Fruit fly (Drosophila melanogaster) whole organism, embryonic: ENCODE data around the gene Dph3.

Source experiments
- CG10462 ChIP-seq: fragments of 200-800 bp; sonication (Bioruptor generic); optimal IDR thresholded peaks from 2 replicates; lab custom pipeline; 2016; ENCODE audit warnings: missing biosample characterization, missing genetic modification characterization
- CG11504 ChIP-seq: fragments of 200-800 bp; sonication (Bioruptor generic); optimal IDR thresholded peaks from 3 replicates; lab custom pipeline; 2019; ENCODE audit warnings: missing biosample characterization, mild to moderate bottlenecking, missing genetic modification characterization, moderate library complexity
- CG12391 ChIP-seq: fragments of 200-800 bp; sonication (Bioruptor generic); optimal IDR thresholded peaks from 3 replicates; lab custom pipeline; 2018; ENCODE audit warnings: missing biosample characterization, mild to moderate bottlenecking, missing genetic modification characterization, moderate library complexity
- CG15073 ChIP-seq: fragments of 200-800 bp; sonication (Bioruptor generic); optimal IDR thresholded peaks from 2 replicates; lab custom pipeline; 2016; ENCODE audit warnings: missing biosample characterization, missing genetic modification characterization
- CG15601 ChIP-seq: fragments of 200-800 bp; sonication (Bioruptor generic); optimal IDR thresholded peaks from 3 replicates; lab custom pipeline; 2019; ENCODE audit warnings: missing biosample characterization, mild to moderate bottlenecking, missing genetic modification characterization, moderate library complexity
- CG18764 ChIP-seq: fragments of 200-800 bp; sonication (Bioruptor generic); optimal IDR thresholded peaks from 3 replicates; lab custom pipeline; 2016; ENCODE audit warnings: missing biosample characterization, missing genetic modification characterization
- CG2889 ChIP-seq: fragments of 200-800 bp; sonication (Bioruptor generic); IDR thresholded peaks from 3 replicates; pipeline ENCODE4 v1.3.6; 2022; ENCODE audit warnings: missing biosample characterization, missing genetic modification characterization
- CG3838 ChIP-seq: fragments of 200-800 bp; sonication (Bioruptor generic); optimal IDR thresholded peaks from 3 replicates; lab custom pipeline; 2016; ENCODE audit warnings: missing biosample characterization, missing genetic modification characterization
- CG42726 ChIP-seq: fragments of 200-800 bp; sonication (Bioruptor generic); IDR thresholded peaks from 2 replicates; pipeline ENCODE4 v1.3.6; 2022; ENCODE audit warnings: missing biosample characterization, missing genetic modification characterization; ENCODE audit not compliant: partially characterized antibody
- CG6689 ChIP-seq: fragments of 200-800 bp; sonication (Bioruptor generic); IDR thresholded peaks from 2 replicates; pipeline ENCODE4 v1.3.6; 2022; ENCODE audit warnings: missing biosample characterization, missing genetic modification characterization
- CG6791 ChIP-seq: fragments of 200-800 bp; sonication (Bioruptor generic); IDR thresholded peaks from 3 replicates; pipeline ENCODE4 v1.3.6; 2022; ENCODE audit warnings: missing biosample characterization, missing genetic modification characterization; ENCODE audit not compliant: partially characterized antibody
- CG7357 ChIP-seq: fragments of 200-800 bp; sonication (Bioruptor generic); IDR thresholded peaks from 3 replicates; pipeline ENCODE4 v1.3.6; 2022; ENCODE audit warnings: missing biosample characterization, missing genetic modification characterization
- CG7556 ChIP-seq: fragments of 200-800 bp; sonication (Bioruptor generic); optimal IDR thresholded peaks from 2 replicates; lab custom pipeline; 2017; ENCODE audit warnings: missing biosample characterization, mild to moderate bottlenecking, missing genetic modification characterization
- CG9609 ChIP-seq: fragments of 200-800 bp; sonication (Bioruptor generic); optimal IDR thresholded peaks from 3 replicates; lab custom pipeline; 2016; ENCODE audit warnings: missing biosample characterization, missing genetic modification characterization
- Dad ChIP-seq: fragments of 200-800 bp; sonication (Bioruptor generic); optimal IDR thresholded peaks from 3 replicates; lab custom pipeline; 2016; ENCODE audit warnings: missing biosample characterization, missing genetic modification characterization
- Eip74EF ChIP-seq, 2 experiments: fragments of 200-800 bp in 1 of 2; fragments of >200 bp in 1 of 2; sonication (Bioruptor generic) in 1 of 2; optimal IDR thresholded peaks; 2 replicates each; lab custom pipeline; 2017 to 2019; ENCODE audit warnings: missing biosample characterization in 2 of 2, missing genetic modification characterization in 2 of 2, mild to moderate bottlenecking in 1 of 2, moderate library complexity in 1 of 2
- Elba2 ChIP-seq: fragments of 200-800 bp; sonication (Bioruptor generic); optimal IDR thresholded peaks from 3 replicates; lab custom pipeline; 2016; ENCODE audit warnings: missing biosample characterization, missing genetic modification characterization
- Fer1 ChIP-seq: fragments of 200-800 bp; sonication (Bioruptor generic); optimal IDR thresholded peaks from 2 replicates; lab custom pipeline; 2017; ENCODE audit warnings: missing biosample characterization, mild to moderate bottlenecking, missing genetic modification characterization
- HHEX ChIP-seq: fragments of 200-800 bp; sonication (Bioruptor generic); optimal IDR thresholded peaks from 3 replicates; lab custom pipeline; 2017; ENCODE audit warnings: missing biosample characterization, mild to moderate bottlenecking, missing genetic modification characterization, missing genetic modification reagents
- Hr3 ChIP-seq: fragments of 200-800 bp; sonication (Bioruptor generic); optimal IDR thresholded peaks from 3 replicates; lab custom pipeline; 2016; ENCODE audit warnings: missing biosample characterization, missing genetic modification characterization
- Hr39 ChIP-seq: fragments of >200 bp; optimal IDR thresholded peaks from 2 replicates; lab custom pipeline; 2017
- Hr78 ChIP-seq, 2 experiments: fragments of 200-800 bp in 1 of 2; fragments of >200 bp in 1 of 2; sonication (Bioruptor generic) in 1 of 2; optimal IDR thresholded peaks; 2 replicates each; lab custom pipeline; 2017 to 2019; ENCODE audit warnings: missing biosample characterization in 2 of 2, missing genetic modification characterization in 2 of 2, mild to moderate bottlenecking in 1 of 2, moderate library complexity in 1 of 2
- MESR4 ChIP-seq: fragments of 200-800 bp; sonication (Bioruptor generic); optimal IDR thresholded peaks from 2 replicates; lab custom pipeline; 2018; ENCODE audit warnings: missing biosample characterization, mild to moderate bottlenecking, missing genetic modification characterization, moderate library complexity
- Oli ChIP-seq: fragments of 200-800 bp; sonication (Bioruptor generic); optimal IDR thresholded peaks from 2 replicates; lab custom pipeline; 2018; ENCODE audit warnings: missing biosample characterization, mild to moderate bottlenecking, missing genetic modification characterization, moderate library complexity
- Pdp1 ChIP-seq, 2 experiments: fragments of 200-800 bp; sonication (Bioruptor generic); optimal IDR thresholded peaks; 3 replicates each; lab custom pipeline; 2016; ENCODE audit warnings: missing biosample characterization in 2 of 2, missing genetic modification characterization in 2 of 2, mild to moderate bottlenecking in 1 of 2, moderate library complexity in 1 of 2
- Ptx1 ChIP-seq: fragments of 200-800 bp; sonication (Bioruptor generic); IDR thresholded peaks from 2 replicates; pipeline ENCODE4 v1.3.6; 2022; ENCODE audit warnings: missing biosample characterization, missing genetic modification characterization
- TFAM ChIP-seq: fragments of 200-800 bp; sonication (Bioruptor generic); optimal IDR thresholded peaks from 2 replicates; lab custom pipeline; 2017; ENCODE audit warnings: missing biosample characterization, missing genetic modification characterization, inconsistent platforms
- ac ChIP-seq: fragments of 200-800 bp; sonication (Bioruptor generic); optimal IDR thresholded peaks from 3 replicates; lab custom pipeline; 2017; ENCODE audit warnings: missing biosample characterization, mild to moderate bottlenecking, missing genetic modification characterization
- aop ChIP-seq: fragments of 200-800 bp; sonication (Bioruptor generic); IDR thresholded peaks from 2 replicates; pipeline ENCODE4 v1.3.6; 2022; ENCODE audit warnings: missing biosample characterization, missing genetic modification characterization
- chn ChIP-seq: fragments of 200-800 bp; sonication (Bioruptor generic); optimal IDR thresholded peaks from 2 replicates; lab custom pipeline; 2016; ENCODE audit warnings: missing biosample characterization, missing genetic modification characterization
- crol ChIP-seq: fragments of 200-800 bp; sonication (Bioruptor generic); IDR thresholded peaks from 2 replicates; pipeline ENCODE4 v1.3.6; 2022; ENCODE audit warnings: missing biosample characterization, missing genetic modification characterization
- gcm2 ChIP-seq: fragments of 200-800 bp; sonication (Bioruptor generic); optimal IDR thresholded peaks from 2 replicates; lab custom pipeline; 2016; ENCODE audit warnings: missing biosample characterization, missing genetic modification characterization
- jumu ChIP-seq: fragments of 200-800 bp; sonication (Bioruptor generic); optimal IDR thresholded peaks from 3 replicates; lab custom pipeline; 2016; ENCODE audit warnings: missing biosample characterization, missing genetic modification characterization
- ken ChIP-seq: fragments of 200-800 bp; sonication (Bioruptor generic); IDR thresholded peaks from 3 replicates; pipeline ENCODE4 v1.3.6; 2022; ENCODE audit warnings: missing biosample characterization, missing genetic modification characterization
- lab ChIP-seq: fragments of 200-800 bp; sonication (Bioruptor generic); optimal IDR thresholded peaks from 3 replicates; lab custom pipeline; 2017; ENCODE audit warnings: missing biosample characterization, missing genetic modification characterization, mild to moderate bottlenecking, moderate library complexity, missing genetic modification reagents
- lmd ChIP-seq: fragments of 200-800 bp; sonication (Bioruptor generic); IDR thresholded peaks from 2 replicates; pipeline ENCODE4 v1.3.6; 2022; ENCODE audit warnings: missing biosample characterization, missing genetic modification characterization
- mld ChIP-seq: fragments of 200-800 bp; sonication (Bioruptor generic); IDR thresholded peaks from 3 replicates; pipeline ENCODE4 v1.3.6; 2022; ENCODE audit warnings: missing biosample characterization, missing genetic modification characterization; ENCODE audit not compliant: partially characterized antibody
- otp ChIP-seq: fragments of 200-800 bp; sonication (Bioruptor generic); IDR thresholded peaks from 3 replicates; pipeline ENCODE4, ENCODE4 v1.3.6; 2022; ENCODE audit warnings: missing biosample characterization, missing genetic modification characterization
- prd ChIP-seq, 3 experiments: fragments of >200 bp in 2 of 3; fragments of 200-800 bp in 1 of 3; sonication (Bioruptor generic) in 1 of 3; optimal IDR thresholded peaks in 2 of 3; IDR thresholded peaks in 1 of 3; 2 replicates in 2 of 3; 3 replicates in 1 of 3; pipeline versions ENCODE4 v1.3.6 to Lab custom; 2017 to 2022; ENCODE audit warnings: missing biosample characterization in 1 of 3, missing genetic modification characterization in 1 of 3
- pros ChIP-seq: fragments of 200-800 bp; sonication (Bioruptor generic); optimal IDR thresholded peaks from 3 replicates; lab custom pipeline; 2019; ENCODE audit warnings: missing biosample characterization, mild to moderate bottlenecking, missing genetic modification characterization, moderate library complexity
- sens ChIP-seq: fragments of 200-800 bp; sonication (Bioruptor generic); peaks from one replicate; lab custom pipeline; 2016; ENCODE audit warnings: missing biosample characterization, missing genetic modification characterization
- seq ChIP-seq: fragments of 200-800 bp; sonication (Bioruptor generic); IDR thresholded peaks from 2 replicates; pipeline ENCODE4 v1.3.6; 2022; ENCODE audit warnings: missing biosample characterization, missing genetic modification characterization
- sob ChIP-seq: fragments of 200-800 bp; sonication (Bioruptor generic); IDR thresholded peaks from 2 replicates; pipeline ENCODE4 v1.3.6; 2022; ENCODE audit warnings: missing biosample characterization, missing genetic modification characterization
- sug ChIP-seq: fragments of 200-800 bp; optimal IDR thresholded peaks from 2 replicates; lab custom pipeline; 2019; ENCODE audit warnings: missing biosample characterization, mild to moderate bottlenecking, missing genetic modification characterization, moderate library complexity
- ttk ChIP-seq: fragments of 200-800 bp; sonication (Bioruptor generic); IDR thresholded peaks from 2 replicates; pipeline ENCODE4 v2.1.2; 2022; ENCODE audit warnings: missing biosample characterization, missing genetic modification characterization
- vfl ChIP-seq: fragments of 200-800 bp; sonication (Bioruptor generic); optimal IDR thresholded peaks from 2 replicates; lab custom pipeline; 2016; ENCODE audit warnings: missing biosample characterization, missing genetic modification characterization
- wdn ChIP-seq: fragments of 200-800 bp; sonication (Bioruptor generic); IDR thresholded peaks from 2 replicates; pipeline ENCODE4 v1.3.6; 2022; ENCODE audit warnings: missing biosample characterization, missing genetic modification characterization
- zen ChIP-seq: fragments of 200-800 bp; sonication (Bioruptor generic); optimal IDR thresholded peaks from 3 replicates; lab custom pipeline; 2018; ENCODE audit warnings: missing biosample characterization, mild to moderate bottlenecking, missing genetic modification characterization, moderate library complexity

The Dph3 gene

DNA sequence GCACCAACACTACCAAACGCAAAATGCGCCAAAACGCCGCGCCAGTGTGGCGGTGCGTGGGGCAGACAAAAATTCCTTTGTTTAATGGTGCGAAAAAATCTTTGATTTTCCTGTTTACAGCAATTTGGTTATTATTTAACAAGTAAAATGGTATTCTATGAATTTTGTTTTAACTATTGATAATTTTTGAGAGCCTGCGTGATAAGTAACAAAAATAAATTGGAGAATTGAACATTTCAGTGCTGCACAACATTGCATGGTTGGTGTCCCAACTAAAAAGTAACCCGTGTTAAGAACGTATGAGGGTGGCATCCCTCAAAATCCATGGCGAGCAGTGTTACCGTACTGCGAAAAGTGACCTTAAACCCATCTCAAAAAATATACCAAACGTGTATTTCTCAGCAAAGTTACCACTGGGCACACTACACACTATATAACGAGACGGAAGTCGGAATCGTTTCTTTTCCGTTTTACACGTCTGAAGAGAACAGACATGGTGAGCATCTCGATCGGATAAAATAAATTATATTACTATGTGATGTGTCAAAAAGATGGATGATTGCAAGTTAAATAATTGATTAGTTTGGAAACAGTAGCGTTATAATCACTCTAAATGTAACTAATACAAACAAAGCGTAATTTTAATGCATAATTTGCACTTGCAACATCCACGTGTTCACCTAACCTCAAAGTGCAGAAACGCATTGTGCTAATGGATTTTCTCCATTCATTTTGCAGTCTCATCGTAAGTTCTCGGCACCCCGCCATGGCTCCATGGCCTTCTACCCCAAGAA is 10.1 kb upstream of the Dph3 start, which contains the start of the genes CG6693 and RpL3 (continued):
- TF ChIP-seq pros (GFP tag; lab: Kevin White, UChicago) (peak; percentile 53), HHEX (GFP tag; lab: Kevin White, UChicago) (peak; percentile 87), Oli (peak; percentile 67), Eip74EF (GFP tag; optimal IDR thresholded peaks at IDR 0.05; lab: Kevin White, UChicago) (peak in 1 of 2 experiments; percentile 83), Pdp1 (GFP tag; optimal IDR thresholded peaks at IDR 0.05; lab: Kevin White, UChicago) (peak; percentile 50 to 82), CG10462 (GFP tag; lab: Kevin White, UChicago) (no peak), wdn (GFP tag; lab: Robert Waterston, UW) (peak; percentile 52; the same call in 1 of the 2 replicates), lmd (GFP tag; lab: Robert Waterston, UW) (no peak; the same call in 1 of the 2 replicates), Hr3 (GFP tag; lab: Kevin White, UChicago) (peak; percentile 42), seq (GFP tag; lab: Robert Waterston, UW) (peak; percentile 63; the same call in 1 of the 2 replicates), crol (GFP tag; lab: Robert Waterston, UW) (no peak; the same call in 1 of the 2 replicates), otp (GFP tag; lab: Robert Waterston, UW) (peak; percentile 80; the same call in 2 of the 3 replicates), sob (peak; percentile 85), ttk (GFP tag; lab: Robert Waterston, UW) (peak; percentile 55), TFAM (GFP tag; lab: Kevin White, UChicago) (no peak), sug (tag; lab: Kevin White, UChicago) (peak; percentile 70), CG12391 (peak; percentile 72), Ptx1 (GFP tag; lab: Robert Waterston, UW) (peak; percentile 43; the same call in 1 of the 2 replicates), ac (GFP tag; lab: Kevin White, UChicago) (peak; percentile 66), mld (no peak), Hr39 (lab: Kevin White, UChicago) (no peak), CG9609 (GFP tag; lab: Kevin White, UChicago) (peak; percentile 51), gcm2 (GFP tag; lab: Kevin White, UChicago) (peak; percentile 66), Dad (GFP tag; lab: Kevin White, UChicago) (peak; percentile 73), lab (GFP tag; lab: Kevin White, UChicago) (peak; percentile 92), CG15601 (peak; percentile 75), zen (tag; lab: Kevin White, UChicago) (peak; percentile 60), prd (optimal IDR thresholded peaks at IDR 0.05; lab: Kevin White, UChicago) (no peak), prd (GFP tag; IDR thresholded peaks at IDR 0.05; lab: Robert Waterston, UW) (peak; percentile 43; the same call in 2 of the 3 replicates), Fer1 (GFP tag; lab: Kevin White, UChicago) (peak; percentile 86), jumu (GFP tag; lab: Kevin White, UChicago) (no peak), MESR4 (GFP tag; lab: Kevin White, UChicago) (peak; percentile 98), CG3838 (GFP tag; lab: Kevin White, UChicago) (peak; percentile 25), CG15073 (no peak), aop (GFP tag; lab: Robert Waterston, UW) (no peak), CG7357 (GFP tag; lab: Robert Waterston, UW) (0 out of 3 replicates have a peak, but pooled peaks have one; percentile 24), CG2889 (GFP tag; lab: Robert Waterston, UW) (no peak), CG7556 (GFP tag; lab: Kevin White, UChicago) (peak; percentile 56), Elba2 (GFP tag; lab: Kevin White, UChicago) (no peak), vfl (GFP tag; lab: Kevin White, UChicago) (peak; percentile 63), chn (GFP tag; lab: Kevin White, UChicago) (peak; percentile 43), sens (peak; percentile 97), CG42726 (peak; percentile 77; the same call in 1 of the 2 replicates), CG11504 (peak; percentile 67), CG18764 (GFP tag; lab: Kevin White, UChicago) (peak; percentile 62), CG6689 (GFP tag; lab: Robert Waterston, UW) (peak; percentile 60), CG6791 (GFP tag; lab: Robert Waterston, UW) (no peak; the same call in 2 of the 3 replicates), ken (peak; percentile 58; the same call in 2 of the 3 replicates), Hr78 (GFP tag; optimal IDR thresholded peaks at IDR 0.05; lab: Kevin White, UChicago) (peak in 1 of 2 experiments; percentile 20)
